Fruit fly (Drosophila melanogaster): Measurements from ENCODE around the gene DCTN5-p25.

The DCTN5-p25 gene

DNA sequence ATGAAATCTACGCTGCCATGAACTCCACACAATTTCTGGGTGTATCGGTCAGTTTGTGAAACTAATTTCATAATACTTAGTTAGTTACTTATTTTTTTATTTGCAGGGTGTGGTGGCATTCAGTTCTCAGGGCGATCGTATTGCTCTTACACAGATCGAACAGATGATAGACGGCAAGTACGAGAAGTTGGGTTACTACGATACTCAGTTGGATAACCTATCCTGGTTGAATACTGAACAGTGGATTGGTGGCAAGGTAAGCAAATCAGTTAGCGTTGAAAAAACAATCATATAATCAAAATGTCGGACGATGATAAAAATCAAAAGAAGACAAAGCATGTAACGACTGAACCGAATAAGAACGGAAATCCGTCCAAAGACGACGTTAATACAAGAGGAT lies 21.0 kb downstream of the DCTN5-p25 start, which contains the start of gene CG33310:
Gene CG33310 (plus strand): TSS at position 301 of the 400 bp plus-strand sequence.
- TF ChIP-seq CG8478 (optimal IDR thresholded peaks at IDR 0.05): no peak
- TF ChIP-seq CTCF (optimal IDR thresholded peaks at IDR 0.05): no peak

DNA sequence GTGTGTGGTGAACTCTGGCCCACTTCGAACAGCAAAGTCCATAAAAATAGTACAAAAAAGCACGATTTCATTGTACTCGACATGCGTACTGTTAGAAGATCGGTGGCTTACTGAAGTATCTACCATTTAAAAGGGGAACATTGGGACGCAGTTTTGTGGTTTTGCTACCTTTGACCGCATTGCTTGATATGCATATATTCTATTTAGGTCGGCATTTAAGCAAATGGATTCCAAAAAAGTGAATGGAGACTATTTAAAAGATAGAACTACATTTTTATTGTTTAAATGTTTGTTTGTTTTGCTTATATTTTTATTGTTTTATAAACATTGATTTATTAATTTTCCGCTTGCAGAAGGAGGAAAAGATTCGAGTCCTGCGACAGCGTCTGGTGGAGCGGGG lies 26.1 kb downstream of the DCTN5-p25 start, which contains the start of gene CG31832:
Gene CG31832 (minus strand): TSS at position 101 of the 400 bp plus-strand sequence.
- no peak for TF ChIP-seq CG8478 (optimal IDR thresholded peaks at IDR 0.05)
- no peak for TF ChIP-seq CTCF (optimal IDR thresholded peaks at IDR 0.05)

- TF ChIP-seq CTCF (optimal IDR thresholded peaks at IDR 0.05) (no peak), CG8478 (optimal IDR thresholded peaks at IDR 0.05) (no peak)
Observed at dm6 chr2L:15035366-15035765, 29.8 kb downstream of the DCTN5-p25 start, which contains the start of gene yellow-c. yellow-c (plus strand) TSS chr2L:15035394.

DNA sequence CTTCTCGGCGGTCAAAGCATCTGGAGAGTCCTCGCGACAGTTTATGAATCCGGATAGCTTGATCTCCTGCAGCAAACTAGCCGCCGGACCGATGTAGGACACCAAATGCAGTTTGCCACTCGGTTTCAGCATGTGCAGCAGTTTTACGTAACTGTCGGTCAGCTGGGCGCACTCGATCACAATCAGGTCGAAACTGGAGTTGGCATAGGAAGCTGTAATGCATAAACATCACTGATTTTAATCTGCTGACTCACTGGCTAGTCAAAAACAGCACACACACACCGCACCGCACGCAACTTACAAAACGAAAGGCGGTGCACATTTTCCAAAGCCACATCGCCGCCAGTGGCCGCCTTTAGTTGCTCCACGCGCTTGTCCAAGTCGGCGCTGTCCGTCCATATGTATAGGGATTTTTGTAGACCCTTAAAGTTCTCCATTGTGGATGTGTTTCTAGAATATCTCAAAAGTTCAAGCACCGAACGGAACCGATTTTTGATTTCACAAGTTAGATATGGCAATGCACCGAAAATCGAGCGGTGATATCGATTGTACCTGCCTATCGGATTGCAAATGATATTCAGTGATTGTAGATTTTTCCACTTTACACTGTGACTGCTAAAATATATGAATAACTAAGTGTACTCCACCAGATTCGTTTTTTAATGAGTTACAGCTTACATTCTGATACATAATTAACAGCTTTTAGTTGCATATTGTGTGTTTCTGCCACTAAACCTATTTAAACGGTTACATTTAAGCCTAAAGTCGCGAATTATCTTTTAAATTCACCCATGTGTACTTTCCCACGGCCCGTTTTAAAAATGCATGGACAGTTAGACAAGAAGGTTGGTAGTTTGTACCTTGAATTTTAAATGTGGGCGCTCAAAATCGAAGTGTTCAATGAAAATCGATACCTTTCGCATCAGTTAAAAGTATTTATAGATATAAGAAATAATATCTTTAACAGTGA lies 33.1 kb downstream of the DCTN5-p25 start, which contains the start of gene CIAPIN1:
Gene CIAPIN1 (minus strand): TSS at position 523 of the 970 bp plus-strand sequence.
- TF ChIP-seq CG8478 (optimal IDR thresholded peaks at IDR 0.05) (no peak), CTCF (optimal IDR thresholded peaks at IDR 0.05) (no peak)

dm6 chr2L:15039309-15039772 lies 33.8 kb downstream of the DCTN5-p25 start:
- TF ChIP-seq CTCF (optimal IDR thresholded peaks at IDR 0.05) (peak in 1 of 2 experiments; percentile 18), CG8478 (optimal IDR thresholded peaks at IDR 0.05) (no peak)

- TF ChIP-seq CG8478 (optimal IDR thresholded peaks at IDR 0.05) (no peak), CTCF (optimal IDR thresholded peaks at IDR 0.05) (no peak)
Observed at dm6 chr2L:15043718-15044117, 38.2 kb downstream of the DCTN5-p25 start.

DNA sequence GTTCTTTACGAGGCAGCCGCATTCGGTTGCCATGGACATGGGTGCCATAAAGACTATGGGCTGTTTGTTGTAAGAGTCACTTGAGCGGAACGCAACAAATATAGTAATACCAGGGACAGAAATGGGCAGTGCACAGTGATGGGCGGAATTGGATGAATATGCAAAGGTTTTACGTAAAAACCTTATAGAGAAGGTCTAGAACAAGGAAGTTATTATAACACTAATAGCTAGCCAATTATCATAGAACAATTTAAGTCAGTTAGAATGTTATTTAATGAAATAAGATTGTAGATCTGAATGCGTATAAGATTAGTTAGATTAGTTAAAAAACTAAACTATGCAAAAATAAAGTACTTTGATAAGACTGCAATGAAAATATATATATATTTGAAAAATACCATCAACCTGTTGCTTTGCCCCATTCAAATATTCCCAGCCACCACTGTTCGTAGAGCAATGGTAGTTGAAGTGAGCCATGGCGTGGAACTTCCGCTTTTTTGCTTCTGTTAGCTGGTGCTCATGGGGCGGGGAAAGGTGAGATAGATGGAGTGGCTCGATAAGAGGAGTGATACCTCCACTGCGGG lies 47.4 kb downstream of the DCTN5-p25 start:
- TF ChIP-seq CG8478 (optimal IDR thresholded peaks at IDR 0.05) (no peak), CTCF (optimal IDR thresholded peaks at IDR 0.05) (no peak)

dm6 chr2L:15055105-15055504 lies 49.6 kb downstream of the DCTN5-p25 start:
- no peak for TF ChIP-seq CTCF (optimal IDR thresholded peaks at IDR 0.05)
- no peak for TF ChIP-seq CG8478 (optimal IDR thresholded peaks at IDR 0.05)

All from S2 (cell line).